Worm (Caenorhabditis elegans) whole organism, late embryonic: ENCODE measurements around the gene C56C10.9.
"Not testable (repeated sequence)": the region's sequence is repeated elsewhere in the genome, so short reads cannot be mapped to it uniquely, and the experiment has no call there.

Source experiments
- C08G9.2 ChIP-seq: sonication (generic microtip); optimal IDR thresholded peaks from 2 replicates; lab custom pipeline; 2016; ENCODE audit warnings: mild to moderate bottlenecking, missing genetic modification characterization, moderate library complexity, missing compliant biosample characterization
- T23F11.4 ChIP-seq: fragments of 200-800 bp; sonication (Bioruptor generic); optimal IDR thresholded peaks from 2 replicates; lab custom pipeline; 2018; ENCODE audit warnings: mild to moderate bottlenecking, missing genetic modification characterization, missing compliant biosample characterization
- ama-1 ChIP-seq: fragments of 150-350 bp; optimal IDR thresholded peaks from 2 replicates; lab custom pipeline; 2014
- ceh-18 ChIP-seq: sonication (generic microtip); optimal IDR thresholded peaks from 2 replicates; lab custom pipeline; 2016; ENCODE audit warnings: missing genetic modification characterization, missing compliant biosample characterization
- ceh-19 ChIP-seq: fragments of 200-800 bp; sonication (Bioruptor generic); optimal IDR thresholded peaks from 2 replicates; lab custom pipeline; 2018; ENCODE audit warnings: mild to moderate bottlenecking, missing genetic modification characterization, missing compliant biosample characterization
- ceh-2 ChIP-seq: sonication (generic microtip); optimal IDR thresholded peaks from 2 replicates; lab custom pipeline; 2016; ENCODE audit warnings: missing genotype, missing genetic modification characterization, missing compliant biosample characterization
- ceh-22 ChIP-seq: sonication (generic microtip); optimal IDR thresholded peaks from 2 replicates; lab custom pipeline; 2017; ENCODE audit warnings: missing biosample characterization, missing genetic modification characterization
- ceh-31 ChIP-seq: sonication (generic microtip); optimal IDR thresholded peaks from 2 replicates; lab custom pipeline; 2016; ENCODE audit warnings: missing genetic modification characterization, missing compliant biosample characterization
- ceh-45 ChIP-seq: fragments of 200-800 bp; sonication (Bioruptor generic); IDR thresholded peaks from 2 replicates; pipeline ENCODE4 v1.3.6; 2022; ENCODE audit warnings: missing genetic modification reagents, missing genetic modification characterization, missing compliant biosample characterization
- dve-1 ChIP-seq: sonication (generic microtip); optimal IDR thresholded peaks from 2 replicates; lab custom pipeline; 2017; ENCODE audit warnings: antibody characterized with exemption, mild to moderate bottlenecking, missing genetic modification characterization, missing compliant biosample characterization
- elt-2 ChIP-seq: sonication (generic microtip); optimal IDR thresholded peaks from 2 replicates; lab custom pipeline; 2016; ENCODE audit warnings: missing genetic modification reagents, missing genetic modification characterization, missing compliant biosample characterization
- elt-4 ChIP-seq: sonication (generic microtip); optimal IDR thresholded peaks from 2 replicates; lab custom pipeline; 2016; ENCODE audit warnings: missing genetic modification characterization, missing compliant biosample characterization
- eyg-1 ChIP-seq: sonication (generic microtip); optimal IDR thresholded peaks from 2 replicates; lab custom pipeline; 2016; ENCODE audit warnings: missing genotype, missing genetic modification characterization, missing compliant biosample characterization
- fkh-10 ChIP-seq: fragments of 150-350 bp; optimal IDR thresholded peaks from 2 replicates; lab custom pipeline; 2014; ENCODE audit warnings: missing biosample characterization, missing genetic modification reagents, missing genetic modification characterization
- fkh-6 ChIP-seq: sonication (generic microtip); optimal IDR thresholded peaks from 2 replicates; lab custom pipeline; 2016; ENCODE audit warnings: missing genetic modification characterization, missing compliant biosample characterization
- gmeb-2 ChIP-seq: sonication (generic microtip); optimal IDR thresholded peaks from 2 replicates; lab custom pipeline; 2016; ENCODE audit warnings: missing genetic modification characterization, inconsistent platforms, missing compliant biosample characterization
- hlh-13 ChIP-seq: fragments of 200-800 bp; sonication (Bioruptor generic); optimal IDR thresholded peaks from 2 replicates; lab custom pipeline; 2018; ENCODE audit warnings: mild to moderate bottlenecking, missing genetic modification characterization, missing compliant biosample characterization
- hlh-15 ChIP-seq: sonication (generic microtip); optimal IDR thresholded peaks from 2 replicates; lab custom pipeline; 2016; ENCODE audit warnings: missing genetic modification characterization, missing compliant biosample characterization
- hlh-8 ChIP-seq: sonication (generic microtip); optimal IDR thresholded peaks from 2 replicates; lab custom pipeline; 2016; ENCODE audit warnings: missing genotype, missing genetic modification characterization, missing compliant biosample characterization
- lim-6 ChIP-seq: sonication (generic microtip); optimal IDR thresholded peaks from 2 replicates; lab custom pipeline; 2016; ENCODE audit warnings: missing genetic modification characterization, missing compliant biosample characterization
- lin-11 ChIP-seq: fragments of 200-800 bp; sonication (Bioruptor generic); optimal IDR thresholded peaks from 2 replicates; lab custom pipeline; 2018; ENCODE audit warnings: mild to moderate bottlenecking, missing genetic modification characterization, missing compliant biosample characterization
- mec-3 ChIP-seq: sonication (generic microtip); optimal IDR thresholded peaks from 2 replicates; lab custom pipeline; 2016; ENCODE audit warnings: borderline replicate concordance, missing genetic modification characterization, missing compliant biosample characterization
- nfya-1 ChIP-seq: sonication (generic microtip); optimal IDR thresholded peaks from 2 replicates; lab custom pipeline; 2017; ENCODE audit warnings: missing genetic modification characterization, mild to moderate bottlenecking, missing compliant biosample characterization, antibody characterized with exemption, moderate library complexity
- nhr-11 ChIP-seq: fragments of 150-350 bp; optimal IDR thresholded peaks from 2 replicates; lab custom pipeline; 2014; ENCODE audit warnings: missing biosample characterization, missing genetic modification characterization
- pat-9 ChIP-seq: fragments of 200-800 bp; sonication (Bioruptor generic); optimal IDR thresholded peaks from 2 replicates; lab custom pipeline; 2018; ENCODE audit warnings: mild to moderate bottlenecking, missing genetic modification characterization, moderate library complexity, missing compliant biosample characterization
- pha-2 ChIP-seq: sonication (generic microtip); optimal IDR thresholded peaks from 2 replicates; lab custom pipeline; 2017; ENCODE audit warnings: mild to moderate bottlenecking, missing genetic modification characterization, missing compliant biosample characterization
- pha-4 ChIP-seq: fragments of 150-350 bp; optimal IDR thresholded peaks from 2 replicates; lab custom pipeline; 2018; ENCODE audit warnings: missing biosample characterization, missing genetic modification reagents, missing genetic modification characterization
- pqm-1 ChIP-seq: sonication (generic microtip); optimal IDR thresholded peaks from 2 replicates; lab custom pipeline; 2016; ENCODE audit warnings: missing genetic modification characterization, missing compliant biosample characterization
- ref-2 ChIP-seq: sonication (generic microtip); optimal IDR thresholded peaks from 2 replicates; lab custom pipeline; 2016; ENCODE audit warnings: missing genetic modification characterization, missing compliant biosample characterization
- rnt-1 ChIP-seq: sonication (generic microtip); optimal IDR thresholded peaks from 2 replicates; lab custom pipeline; 2016; ENCODE audit warnings: missing genetic modification characterization, missing compliant biosample characterization
- sox-2 ChIP-seq: fragments of 200-800 bp; sonication (Bioruptor generic); IDR thresholded peaks from 2 replicates; pipeline ENCODE4 v1.3.6; 2022; ENCODE audit warnings: missing genetic modification reagents, missing genetic modification characterization, missing compliant biosample characterization
- unc-55 ChIP-seq: sonication (generic microtip); optimal IDR thresholded peaks from 2 replicates; lab custom pipeline; 2017; ENCODE audit warnings: missing biosample characterization, missing genetic modification reagents, missing genetic modification characterization
- unc-86 ChIP-seq: sonication (generic microtip); optimal IDR thresholded peaks from 2 replicates; lab custom pipeline; 2016; ENCODE audit warnings: missing genetic modification characterization, missing compliant biosample characterization
- zip-5 ChIP-seq: sonication (generic microtip); optimal IDR thresholded peaks from 2 replicates; lab custom pipeline; 2016; ENCODE audit warnings: missing genetic modification characterization, missing compliant biosample characterization
- ztf-16 ChIP-seq: sonication (generic microtip); optimal IDR thresholded peaks from 2 replicates; lab custom pipeline; 2017; ENCODE audit warnings: missing genetic modification characterization, missing compliant biosample characterization

The C56C10.9 gene

ce11 chrII:6631995-6632394, 39.8 kb upstream of the C56C10.9 start:
- TF ChIP-seq pha-2 (tag; lab: Kevin White, UChicago) = no peak
- TF ChIP-seq ceh-22 (tag; lab: Kevin White, UChicago) = no peak
- TF ChIP-seq ceh-18 (tag; lab: Kevin White, UChicago) = no peak
- TF ChIP-seq ama-1 = no peak
- no peak for TF ChIP-seq dve-1 (tag; lab: Kevin White, UChicago)
- TF ChIP-seq fkh-6 (tag; lab: Kevin White, UChicago) = no peak
- no peak for TF ChIP-seq ceh-31
- no peak for TF ChIP-seq nhr-11
- TF ChIP-seq, all 69 proteins: peak for 0

ce11 chrII:6630811-6631210, 38.7 kb upstream of the C56C10.9 start, which contains the start of gene T19D12.4:
TSS of gene T19D12.4 (plus strand) at chrII:6631105.
- TF ChIP-seq T23F11.4 (GFP tag; lab: Kevin White, UChicago) (no peak), ceh-45 (GFP tag; lab: Robert Waterston, UW) (no peak), unc-86 (tag; lab: Kevin White, UChicago) (no peak), lim-6 (tag; lab: Kevin White, UChicago) (no peak), rnt-1 (tag; lab: Kevin White, UChicago) (no peak), hlh-8 (tag; lab: Kevin White, UChicago) (no peak), ceh-19 (GFP tag; lab: Kevin White, UChicago) (no peak), nhr-11 (no peak), fkh-10 (GFP tag; lab: Kevin White, UChicago) (no peak), unc-55 (GFP tag; lab: Kevin White, UChicago) (no peak), pqm-1 (tag; lab: Kevin White, UChicago) (no peak), nfya-1 (tag; lab: Kevin White, UChicago) (no peak), hlh-15 (tag; lab: Kevin White, UChicago) (no peak), hlh-13 (GFP tag; lab: Kevin White, UChicago) (no peak), eyg-1 (tag; lab: Kevin White, UChicago) (no peak), pat-9 (tag; lab: Kevin White, UChicago) (no peak), ceh-2 (tag; lab: Kevin White, UChicago) (no peak)

DNA sequence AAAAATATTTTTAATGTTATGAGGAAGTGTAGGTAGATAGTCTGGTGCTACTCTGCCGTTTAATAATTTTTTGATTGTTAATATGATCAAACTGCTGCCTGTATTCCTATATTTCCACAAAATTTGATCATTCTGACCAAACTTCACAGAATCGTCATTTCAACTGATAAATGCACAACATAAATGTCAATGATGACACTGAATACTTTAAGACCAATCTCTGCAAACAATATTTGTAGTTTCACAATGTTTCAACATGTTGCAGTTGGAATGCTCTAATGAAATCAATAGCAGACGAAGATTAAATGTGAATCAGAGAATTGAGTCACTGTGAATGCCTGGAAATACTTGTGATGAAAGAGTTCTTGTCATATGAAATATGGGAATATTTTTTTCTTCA, 37.6 kb upstream of the C56C10.9 start:
- no peak for TF ChIP-seq rnt-1 (tag; lab: Kevin White, UChicago)
- no peak for TF ChIP-seq mec-3
- no peak for TF ChIP-seq ztf-16 (tag; lab: Kevin White, UChicago)
- no peak for TF ChIP-seq pha-4
- TF ChIP-seq sox-2 = no peak
- TF ChIP-seq gmeb-2 (tag; lab: Kevin White, UChicago) = no peak
- no peak for TF ChIP-seq hlh-8 (tag; lab: Kevin White, UChicago)
- no peak for TF ChIP-seq nhr-11
- no peak for TF ChIP-seq elt-2 (tag; lab: Kevin White, UChicago)
- TF ChIP-seq elt-4 = no peak
- no peak for TF ChIP-seq eyg-1 (tag; lab: Kevin White, UChicago)
- TF ChIP-seq lin-11 (tag; lab: Kevin White, UChicago) = no peak
- TF ChIP-seq C08G9.2 = no peak
- TF ChIP-seq, all 69 proteins: peak for 0

DNA sequence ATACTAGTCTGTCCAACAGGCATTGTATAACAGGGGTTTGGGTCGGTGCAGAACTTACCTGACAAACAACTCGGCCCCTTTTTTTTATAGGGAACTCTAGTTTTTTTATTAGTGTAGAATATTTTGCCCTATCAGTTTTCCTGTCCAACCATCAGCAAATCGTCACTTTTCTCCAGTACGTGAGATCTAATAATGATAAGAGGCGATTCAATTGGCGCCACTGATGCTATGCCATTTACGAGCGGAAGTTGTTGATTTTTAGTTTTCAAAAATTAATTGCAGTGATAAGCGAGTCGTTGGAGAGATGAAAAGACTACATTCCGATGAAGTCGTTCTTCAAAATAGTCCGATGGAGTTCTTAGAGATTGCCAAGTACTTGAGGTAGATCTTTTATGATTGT, 36.2 kb upstream of the C56C10.9 start:
- TF ChIP-seq T23F11.4 (GFP tag; lab: Kevin White, UChicago) (no peak), gmeb-2 (tag; lab: Kevin White, UChicago) (no peak), elt-2 (tag; lab: Kevin White, UChicago) (no peak), ref-2 (tag; lab: Kevin White, UChicago) (no peak), zip-5 (no peak)

DNA sequence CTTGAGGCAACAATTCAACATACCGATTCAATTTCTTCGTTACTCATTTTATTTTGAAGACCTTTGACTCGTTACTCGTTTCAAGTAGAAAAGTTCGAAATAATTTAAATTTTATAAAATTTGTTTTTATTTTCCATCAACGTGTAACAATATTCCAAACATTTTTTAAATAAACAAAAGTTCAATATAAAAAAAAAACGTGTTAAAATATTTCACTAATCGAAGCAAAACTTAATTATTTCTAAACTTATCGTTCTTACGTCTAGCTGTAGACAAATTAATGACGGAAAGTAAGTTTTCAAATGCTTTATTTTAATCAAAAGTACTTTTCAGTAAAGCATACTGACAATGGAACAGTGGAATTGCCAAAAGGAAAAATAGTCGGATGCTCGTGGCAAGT, 35.0 kb upstream of the C56C10.9 start, which contains the start of the genes F54H5.5 and F54H5.2:
F54H5.5 (minus strand) TSS at position 101 of the 400 bp plus-strand sequence.
F54H5.2 (plus strand) TSS at position 303 of the 400 bp plus-strand sequence.
- TF ChIP-seq ceh-2, pat-9, ztf-16 (tag; lab: Kevin White, UChicago): not testable (repeated sequence)
